Fruit fly (Drosophila melanogaster) whole organism, pupa: ENCODE data around the gene CG43673.

Source experiments
- CG10348 ChIP-seq: fragments of 200-800 bp; sonication (Bioruptor generic); IDR thresholded peaks from 2 replicates; pipeline ENCODE4 v1.3.6; 2022; ENCODE audit warnings: missing biosample characterization, missing genetic modification characterization
- CG12605 ChIP-seq: fragments of 200-800 bp; sonication (Bioruptor generic); IDR thresholded peaks from 2 replicates; pipeline ENCODE4 v1.3.6; 2022; ENCODE audit warnings: missing biosample characterization, missing genetic modification characterization
- CG13204 ChIP-seq: fragments of 200-800 bp; sonication (Bioruptor generic); optimal IDR thresholded peaks from 2 replicates; lab custom pipeline; 2018; ENCODE audit warnings: missing biosample characterization, mild to moderate bottlenecking, missing genetic modification characterization, moderate library complexity
- CG14655 ChIP-seq: fragments of 200-800 bp; sonication (Bioruptor generic); optimal IDR thresholded peaks from 3 replicates; lab custom pipeline; 2017; ENCODE audit warnings: mild to moderate bottlenecking, missing biosample characterization, missing genetic modification reagents, missing genetic modification characterization
- CG15710 ChIP-seq: fragments of 200-800 bp; sonication (Bioruptor generic); optimal IDR thresholded peaks from 2 replicates; lab custom pipeline; 2018; ENCODE audit warnings: missing biosample characterization, mild to moderate bottlenecking, missing genetic modification characterization, moderate library complexity
- CG17806 ChIP-seq: fragments of 200-800 bp; sonication (Bioruptor generic); optimal IDR thresholded peaks from 2 replicates; lab custom pipeline; 2018; ENCODE audit warnings: missing biosample characterization, mild to moderate bottlenecking, missing genetic modification characterization, moderate library complexity
- CG32121 ChIP-seq: fragments of 200-800 bp; sonication (Bioruptor generic); IDR thresholded peaks from 2 replicates; pipeline ENCODE4 v1.3.6; 2022; ENCODE audit warnings: missing biosample characterization, missing genetic modification characterization
- CG34367 ChIP-seq: fragments of 200-800 bp; sonication (Bioruptor generic); optimal IDR thresholded peaks from 2 replicates; lab custom pipeline; 2018; ENCODE audit warnings: missing biosample characterization, mild to moderate bottlenecking, missing genetic modification characterization
- CG4496 ChIP-seq: fragments of 200-800 bp; sonication (Bioruptor generic); IDR thresholded peaks from 3 replicates; pipeline ENCODE4 v1.3.6; 2022; ENCODE audit warnings: missing biosample characterization, missing genetic modification characterization
- CG8159 ChIP-seq: fragments of 200-800 bp; sonication (Bioruptor generic); optimal IDR thresholded peaks from 3 replicates; lab custom pipeline; 2018; ENCODE audit warnings: missing biosample characterization, mild to moderate bottlenecking, missing genetic modification characterization, moderate library complexity
- CG8301 ChIP-seq: fragments of 200-800 bp; sonication (Bioruptor generic); optimal IDR thresholded peaks from 2 replicates; lab custom pipeline; 2018; ENCODE audit warnings: missing biosample characterization, mild to moderate bottlenecking, missing genetic modification characterization
- CG9948 ChIP-seq: fragments of 200-800 bp; sonication (Bioruptor generic); optimal IDR thresholded peaks from 2 replicates; lab custom pipeline; 2018; ENCODE audit warnings: missing biosample characterization, mild to moderate bottlenecking, missing genetic modification characterization, moderate library complexity
- D1 ChIP-seq: fragments of 200-800 bp; sonication (Bioruptor generic); optimal IDR thresholded peaks from 2 replicates; lab custom pipeline; 2018; ENCODE audit warnings: missing biosample characterization, mild to moderate bottlenecking, missing genetic modification characterization, moderate library complexity
- EcR ChIP-seq: fragments of 200-800 bp; sonication (Bioruptor generic); optimal IDR thresholded peaks from 3 replicates; lab custom pipeline; 2019; ENCODE audit warnings: missing biosample characterization, missing genetic modification characterization, mild to moderate bottlenecking, moderate library complexity, missing genetic modification reagents
- Ets98B ChIP-seq: fragments of 200-800 bp; sonication (Bioruptor generic); IDR thresholded peaks from 2 replicates; pipeline ENCODE4 v1.3.6; 2022; ENCODE audit warnings: missing biosample characterization, missing genetic modification characterization
- Pif1A ChIP-seq: fragments of 200-800 bp; sonication (Bioruptor generic); optimal IDR thresholded peaks from 3 replicates; lab custom pipeline; 2016; ENCODE audit warnings: missing biosample characterization, missing genetic modification characterization
- Pif1B ChIP-seq: fragments of 200-800 bp; sonication (Bioruptor generic); optimal IDR thresholded peaks from 3 replicates; lab custom pipeline; 2016; ENCODE audit warnings: missing biosample characterization, missing genetic modification characterization
- Snoo ChIP-seq: fragments of 200-800 bp; sonication (Bioruptor generic); optimal IDR thresholded peaks from 3 replicates; lab custom pipeline; 2017; ENCODE audit warnings: missing biosample characterization, mild to moderate bottlenecking, missing genetic modification characterization, inconsistent platforms
- fd96Ca ChIP-seq: fragments of 200-800 bp; sonication (Bioruptor generic); IDR thresholded peaks from 3 replicates; pipeline ENCODE4 v1.3.6; 2022; ENCODE audit warnings: missing biosample characterization, missing genetic modification characterization
- gl ChIP-seq: fragments of 200-800 bp; sonication (Bioruptor generic); optimal IDR thresholded peaks from 2 replicates; lab custom pipeline; 2018; ENCODE audit warnings: missing biosample characterization, mild to moderate bottlenecking, missing genetic modification characterization
- rn ChIP-seq: fragments of 200-800 bp; sonication (Bioruptor generic); IDR thresholded peaks from 2 replicates; pipeline ENCODE4 v1.3.6; 2022; ENCODE audit warnings: missing biosample characterization, missing genetic modification characterization

The CG43673 gene

dm6 chrX:15812615-15812995, 33.7 kb downstream of the CG43673 start:
- TF ChIP-seq gl (tag; lab: Kevin White, UChicago) (no peak), Pif1A (no peak), CG4496 (GFP tag; lab: Robert Waterston, UW) (peak; percentile 22; the same call in 1 of the 3 replicates), Snoo (no peak), CG12605 (GFP tag; lab: Robert Waterston, UW) (no peak), CG14655 (peak; percentile 1), EcR (GFP tag; lab: Kevin White, UChicago) (no peak), fd96Ca (GFP tag; lab: Robert Waterston, UW) (no peak), CG15710 (no peak)
- TF ChIP-seq, all 21 proteins: peak for 2

- TF ChIP-seq rn (no peak), CG17806 (tag; lab: Kevin White, UChicago) (no peak), gl (tag; lab: Kevin White, UChicago) (no peak), CG8301 (no peak), CG8159 (tag; lab: Kevin White, UChicago) (no peak), CG34367 (tag; lab: Kevin White, UChicago) (no peak), CG10348 (GFP tag; lab: Robert Waterston, UW) (no peak), CG9948 (tag; lab: Kevin White, UChicago) (no peak), Ets98B (GFP tag; lab: Robert Waterston, UW) (no peak), fd96Ca (GFP tag; lab: Robert Waterston, UW) (no peak), Pif1A (no peak), CG14655 (no peak), Pif1B (no peak), CG4496 (GFP tag; lab: Robert Waterston, UW) (no peak), CG12605 (GFP tag; lab: Robert Waterston, UW) (no peak), CG13204 (GFP tag; lab: Kevin White, UChicago) (no peak), CG15710 (no peak)
These were observed 34.3 kb downstream of the CG43673 start for dm6 chrX:15813224-15813623.

- TF ChIP-seq CG34367 (tag; lab: Kevin White, UChicago) = no peak
- TF ChIP-seq CG32121 = no peak
- no peak for TF ChIP-seq CG8159 (tag; lab: Kevin White, UChicago)
- no peak for TF ChIP-seq CG17806 (tag; lab: Kevin White, UChicago)
- TF ChIP-seq D1 (tag; lab: Kevin White, UChicago) = no peak
- no peak for TF ChIP-seq gl (tag; lab: Kevin White, UChicago)
- no peak for TF ChIP-seq CG14655
- no peak for TF ChIP-seq CG8301
- TF ChIP-seq fd96Ca (GFP tag; lab: Robert Waterston, UW) = no peak
- TF ChIP-seq CG4496 (GFP tag; lab: Robert Waterston, UW) = no peak
- TF ChIP-seq Pif1B = no peak
- no peak for TF ChIP-seq Ets98B (GFP tag; lab: Robert Waterston, UW)
- TF ChIP-seq CG9948 (tag; lab: Kevin White, UChicago) = no peak
- no peak for TF ChIP-seq EcR (GFP tag; lab: Kevin White, UChicago)
- TF ChIP-seq rn = no peak
- TF ChIP-seq CG12605 (GFP tag; lab: Robert Waterston, UW) = no peak
- TF ChIP-seq Snoo = no peak
- no peak for TF ChIP-seq Pif1A
- TF ChIP-seq CG15710 = no peak
- TF ChIP-seq, all 21 proteins: peak for 0
These were observed 35.5 kb downstream of the CG43673 start for dm6 chrX:15814485-15814884.

- TF ChIP-seq Pif1B (no peak), CG4496 (GFP tag; lab: Robert Waterston, UW) (no peak), CG12605 (GFP tag; lab: Robert Waterston, UW) (no peak), CG13204 (GFP tag; lab: Kevin White, UChicago) (no peak), rn (no peak), fd96Ca (GFP tag; lab: Robert Waterston, UW) (no peak), Snoo (no peak), Ets98B (GFP tag; lab: Robert Waterston, UW) (no peak), CG8159 (tag; lab: Kevin White, UChicago) (no peak), CG9948 (tag; lab: Kevin White, UChicago) (no peak), CG8301 (no peak), CG32121 (no peak), gl (tag; lab: Kevin White, UChicago) (no peak)
These were observed 37.2 kb downstream of the CG43673 start for dm6 chrX:15816127-15816526.

dm6 chrX:15816905-15817304, 38.0 kb downstream of the CG43673 start:
- TF ChIP-seq D1 (tag; lab: Kevin White, UChicago) (no peak), gl (tag; lab: Kevin White, UChicago) (no peak), CG8301 (no peak), Pif1A (no peak), fd96Ca (GFP tag; lab: Robert Waterston, UW) (no peak)

- TF ChIP-seq EcR (GFP tag; lab: Kevin White, UChicago) = no peak
- TF ChIP-seq CG8159 (tag; lab: Kevin White, UChicago) = no peak
- no peak for TF ChIP-seq CG4496 (GFP tag; lab: Robert Waterston, UW)
- TF ChIP-seq CG32121 = no peak
- TF ChIP-seq rn = no peak
- TF ChIP-seq D1 (tag; lab: Kevin White, UChicago) = no peak
These were observed 38.9 kb downstream of the CG43673 start for dm6 chrX:15817823-15818222.

- TF ChIP-seq CG8159 (tag; lab: Kevin White, UChicago) (no peak), Pif1A (no peak), gl (tag; lab: Kevin White, UChicago) (no peak)
These were observed 39.8 kb downstream of the CG43673 start for dm6 chrX:15818608-15819184.
